Worm (Caenorhabditis elegans): ENCODE measurements around the gene srh-208.

ce11 chrV:19355219-19355618 lies 38.1 kb downstream of the srh-208 start:
- TF ChIP-seq T22C8.4 (GFP tag; IDR thresholded peaks at IDR 0.05) (no peak), flt-1 (GFP tag; IDR thresholded peaks at IDR 0.05) (no peak), med-1 (GFP tag; optimal IDR thresholded peaks at IDR 0.05; ENCODE audit: insufficient read depth) (no peak), ztf-23 (GFP tag; IDR thresholded peaks at IDR 0.05) (no peak), klf-2 (GFP tag; conservative IDR thresholded peaks at IDR 0.05) (no peak), cog-1 (tag; optimal IDR thresholded peaks at IDR 0.05) (no peak), ref-1 (GFP tag; conservative IDR thresholded peaks at IDR 0.05) (no peak), tab-1 (GFP tag; IDR thresholded peaks at IDR 0.05) (no peak)
